Fruit fly (Drosophila melanogaster) whole organism, wandering third instar larva: ENCODE results near the gene ckd.
A peak's percentile ranks its signal among the peaks of the same experiment; 100 is the strongest.

Source experiments
- Abd-B ChIP-seq: fragments of >200 bp; optimal IDR thresholded peaks from 2 replicates; lab custom pipeline; 2017; ENCODE audit warnings: missing biosample characterization, missing genetic modification characterization
- CG32264 ChIP-seq: fragments of 200-800 bp; sonication (Bioruptor generic); optimal IDR thresholded peaks from 2 replicates; lab custom pipeline; 2016; ENCODE audit warnings: missing biosample characterization, missing genetic modification characterization
- CG9705 ChIP-seq: fragments of 200-800 bp; sonication (Bioruptor generic); optimal IDR thresholded peaks from 2 replicates; lab custom pipeline; 2018; ENCODE audit warnings: missing biosample characterization, mild to moderate bottlenecking, missing genetic modification characterization
- CrebA ChIP-seq: fragments of 200-800 bp; sonication (Bioruptor generic); optimal IDR thresholded peaks from 2 replicates; lab custom pipeline; 2016; ENCODE audit warnings: missing biosample characterization, mild to moderate bottlenecking, missing genetic modification characterization, borderline replicate concordance
- Dfd ChIP-seq: fragments of >200 bp; optimal IDR thresholded peaks from 2 replicates; lab custom pipeline; 2017; ENCODE audit warnings: missing biosample characterization, missing genetic modification characterization
- Dif ChIP-seq: fragments of 200-275, 200-300 bp; sonication (Bioruptor generic); optimal IDR thresholded peaks from 2 replicates; lab custom pipeline; 2018; ENCODE audit warnings: missing biosample characterization, missing genetic modification characterization; ENCODE audit not compliant: partially characterized antibody
- GATAd ChIP-seq: sonication (Bioruptor generic); optimal IDR thresholded peaks from 2 replicates; lab custom pipeline; 2016; ENCODE audit warnings: missing biosample characterization, missing genetic modification characterization
- HLH106 ChIP-seq: fragments of 200-800 bp; optimal IDR thresholded peaks from 3 replicates; lab custom pipeline; 2019; ENCODE audit warnings: missing biosample characterization, mild to moderate bottlenecking, missing genetic modification characterization, moderate library complexity
- Hnf4 ChIP-seq: fragments of 200-800 bp; sonication (Bioruptor generic); optimal IDR thresholded peaks from 2 replicates; lab custom pipeline; 2016; ENCODE audit warnings: missing biosample characterization, mild to moderate bottlenecking, missing genetic modification characterization
- Hr78 ChIP-seq: fragments of >200 bp; optimal IDR thresholded peaks from 2 replicates; lab custom pipeline; 2017; ENCODE audit warnings: missing biosample characterization, missing genetic modification characterization
- Hr83 ChIP-seq: fragments of 200-300 bp; sonication (Bioruptor generic); optimal IDR thresholded peaks from 2 replicates; lab custom pipeline; 2016; ENCODE audit warnings: missing biosample characterization, mild to moderate bottlenecking, missing genetic modification characterization, moderate library complexity; ENCODE audit not compliant: poor library complexity, severe bottlenecking
- Jra ChIP-seq: sonication (Bioruptor generic); optimal IDR thresholded peaks from 2 replicates; lab custom pipeline; 2016; ENCODE audit warnings: missing biosample characterization, missing genetic modification characterization
- Mio ChIP-seq: sonication (Bioruptor generic); optimal IDR thresholded peaks from 2 replicates; lab custom pipeline; 2016; ENCODE audit warnings: missing biosample characterization, missing genetic modification characterization
- Myc ChIP-seq: fragments of >200 bp; optimal IDR thresholded peaks from 2 replicates; lab custom pipeline; 2017
- N ChIP-seq: fragments of >200 bp; optimal IDR thresholded peaks from 2 replicates; lab custom pipeline; 2018; ENCODE audit warnings: missing biosample characterization, missing external identifiers, missing genetic modification characterization
- OdsH ChIP-seq: fragments of 200-800 bp; sonication (Bioruptor generic); optimal IDR thresholded peaks from 2 replicates; lab custom pipeline; 2016; ENCODE audit warnings: missing biosample characterization, mild to moderate bottlenecking, missing genetic modification characterization
- Rel ChIP-seq, 2 experiments: fragments of 200-800 bp; sonication (Bioruptor generic) in 1 of 2; optimal IDR thresholded peaks; 2 replicates in 1 of 2; 3 replicates in 1 of 2; lab custom pipeline; 2016 to 2019; ENCODE audit warnings: mild to moderate bottlenecking in 2 of 2, missing biosample characterization in 2 of 2, missing genetic modification characterization in 2 of 2, moderate library complexity in 1 of 2
- Sp1 ChIP-seq: fragments of 200-800 bp; sonication (Bioruptor generic); optimal IDR thresholded peaks from 3 replicates; lab custom pipeline; 2019; ENCODE audit warnings: missing biosample characterization, mild to moderate bottlenecking, missing genetic modification characterization, moderate library complexity
- Vsx2 ChIP-seq: fragments of 200-300, 225-300 bp; sonication (Bioruptor generic); optimal IDR thresholded peaks from 2 replicates; lab custom pipeline; 2018; ENCODE audit warnings: missing biosample characterization, missing genetic modification characterization; ENCODE audit not compliant: partially characterized antibody
- br ChIP-seq: fragments of 200-800 bp; sonication (Bioruptor generic); optimal IDR thresholded peaks from 2 replicates; lab custom pipeline; 2016; ENCODE audit warnings: missing biosample characterization, missing genetic modification characterization
- brk ChIP-seq: fragments of 200-800 bp; sonication (Bioruptor generic); optimal IDR thresholded peaks from 2 replicates; lab custom pipeline; 2016; ENCODE audit warnings: missing biosample characterization, mild to moderate bottlenecking, missing genetic modification characterization
- dl ChIP-seq, 2 experiments: fragments of 175-275, 200-275 bp in 1 of 2; fragments of 200-275 bp in 1 of 2; sonication (Bioruptor generic); optimal IDR thresholded peaks; lab custom pipeline; 2018; ENCODE audit warnings: mild to moderate bottlenecking in 2 of 2, missing biosample characterization in 2 of 2, missing genetic modification characterization in 2 of 2, moderate library complexity in 2 of 2; ENCODE audit not compliant: partially characterized antibody in 2 of 2, insufficient read depth in 1 of 2
- dmrt93B ChIP-seq: fragments of 200-800 bp; sonication (Bioruptor generic); optimal IDR thresholded peaks from 2 replicates; lab custom pipeline; 2018; ENCODE audit warnings: missing biosample characterization, mild to moderate bottlenecking, missing genetic modification characterization
- dsf ChIP-seq: sonication (Bioruptor generic); optimal IDR thresholded peaks from 2 replicates; lab custom pipeline; 2016; ENCODE audit warnings: missing biosample characterization, missing genetic modification characterization, borderline replicate concordance
- ey ChIP-seq: fragments of 200-800 bp; sonication (Bioruptor generic); optimal IDR thresholded peaks from 2 replicates; lab custom pipeline; 2016; ENCODE audit warnings: missing biosample characterization, missing genetic modification characterization
- foxo ChIP-seq, 2 experiments: fragments of 200-800 bp; sonication (Bioruptor generic); optimal IDR thresholded peaks; 2 replicates in 1 of 2; 3 replicates in 1 of 2; lab custom pipeline; 2016 to 2017; ENCODE audit warnings: missing biosample characterization in 2 of 2, missing genetic modification characterization in 2 of 2
- fru ChIP-seq: fragments of 200-800 bp; sonication (Bioruptor generic); optimal IDR thresholded peaks from 3 replicates; lab custom pipeline; 2016; ENCODE audit warnings: missing biosample characterization, mild to moderate bottlenecking, missing genetic modification characterization
- h ChIP-seq: fragments of 200-800 bp; sonication (Bioruptor generic); optimal IDR thresholded peaks from 3 replicates; lab custom pipeline; 2016; ENCODE audit warnings: missing biosample characterization, mild to moderate bottlenecking, missing genetic modification characterization
- jim ChIP-seq: fragments of 175-275, 200-325 bp; sonication (Bioruptor generic); optimal IDR thresholded peaks from 2 replicates; lab custom pipeline; 2016; ENCODE audit warnings: missing biosample characterization, mild to moderate bottlenecking, missing genetic modification characterization
- lola ChIP-seq: fragments of >200 bp; optimal IDR thresholded peaks from 2 replicates; lab custom pipeline; 2017; ENCODE audit warnings: missing biosample characterization, missing genetic modification characterization
- pan ChIP-seq: fragments of >200 bp; optimal IDR thresholded peaks from 2 replicates; lab custom pipeline; 2017
- psq ChIP-seq: fragments of 200-800 bp; sonication (Bioruptor generic); optimal IDR thresholded peaks from 3 replicates; lab custom pipeline; 2017; ENCODE audit warnings: missing biosample characterization, mild to moderate bottlenecking, missing genetic modification characterization, moderate library complexity
- rgr ChIP-seq: fragments of 200-800 bp; sonication (Bioruptor generic); optimal IDR thresholded peaks from 3 replicates; lab custom pipeline; 2016; ENCODE audit warnings: missing biosample characterization, mild to moderate bottlenecking, missing genetic modification characterization
- sage ChIP-seq: fragments of 200-800 bp; sonication (Bioruptor generic); optimal IDR thresholded peaks from 2 replicates; lab custom pipeline; 2016; ENCODE audit warnings: missing biosample characterization, mild to moderate bottlenecking, missing genetic modification characterization
- sv ChIP-seq: fragments of 200-800 bp; sonication (Bioruptor generic); optimal IDR thresholded peaks from 3 replicates; lab custom pipeline; 2016; ENCODE audit warnings: missing biosample characterization, missing genetic modification characterization
- tai ChIP-seq: sonication (Bioruptor generic); optimal IDR thresholded peaks from 2 replicates; lab custom pipeline; 2016; ENCODE audit warnings: missing biosample characterization, missing genetic modification characterization
- usp ChIP-seq: fragments of >200 bp; optimal IDR thresholded peaks from 2 replicates; lab custom pipeline; 2017; ENCODE audit warnings: missing biosample characterization, missing genetic modification characterization
- woc ChIP-seq: sonication (Bioruptor generic); optimal IDR thresholded peaks from 2 replicates; lab custom pipeline; 2016; ENCODE audit warnings: missing biosample characterization, mild to moderate bottlenecking, missing genetic modification characterization

ckd gene

dm6 chr3L:3249997-3250774 lies 7.5 kb upstream of the ckd start:
- no peak for TF ChIP-seq br (GFP tag; lab: Kevin White, UChicago)
- no peak for TF ChIP-seq dl (GFP tag; optimal IDR thresholded peaks at IDR 0.05; lab: Kevin White, UChicago; ENCODE audit: insufficient read depth in 1 of 2, partially characterized antibody in 2 of 2)
- TF ChIP-seq rgr (GFP tag; lab: Kevin White, UChicago): peak; percentile 27
- no peak for TF ChIP-seq CG32264
- TF ChIP-seq usp (GFP tag; lab: Kevin White, UChicago): no peak
- no peak for TF ChIP-seq Jra
- peak; percentile 53 for TF ChIP-seq tai
- TF ChIP-seq psq (GFP tag; lab: Kevin White, UChicago): peak; percentile 19
- TF ChIP-seq sv: peak; percentile 97
- TF ChIP-seq Abd-B: no peak
- TF ChIP-seq Hr78 (GFP tag; lab: Kevin White, UChicago): no peak
- TF ChIP-seq Hr83 (GFP tag; lab: Kevin White, UChicago): peak; percentile 79
- no peak for TF ChIP-seq h
- TF ChIP-seq foxo (GFP tag; optimal IDR thresholded peaks at IDR 0.05; lab: Kevin White, UChicago): peak in 1 of 2 experiments; percentile 57
- peak; percentile 49 for TF ChIP-seq OdsH (GFP tag; lab: Kevin White, UChicago)
- TF ChIP-seq CrebA (GFP tag; lab: Kevin White, UChicago): no peak
- TF ChIP-seq Hnf4: peak; percentile 46
- peak; percentile 27 for TF ChIP-seq HLH106
- TF ChIP-seq woc (GFP tag; lab: Kevin White, UChicago): no peak
- peak; percentile 36 for TF ChIP-seq brk (GFP tag; lab: Kevin White, UChicago)
- TF ChIP-seq sage (GFP tag; lab: Kevin White, UChicago): no peak
- no peak for TF ChIP-seq GATAd (GFP tag; lab: Kevin White, UChicago)
- TF ChIP-seq Dif: peak; percentile 15
- TF ChIP-seq dmrt93B: peak; percentile 2

dm6 chr3L:3250922-3251658 lies 6.6 kb upstream of the ckd start:
- TF ChIP-seq lola (GFP tag; lab: Kevin White, UChicago) (no peak), sage (GFP tag; lab: Kevin White, UChicago) (peak; percentile 55), Rel (GFP tag; optimal IDR thresholded peaks at IDR 0.05; lab: Kevin White, UChicago) (peak; percentile 77), Rel (tag; optimal IDR thresholded peaks at IDR 0.05; lab: Kevin White, UChicago) (peak; percentile 89), brk (GFP tag; lab: Kevin White, UChicago) (peak; percentile 51), foxo (GFP tag; optimal IDR thresholded peaks at IDR 0.05; lab: Kevin White, UChicago) (peak in 1 of 2 experiments; percentile 26), Hr83 (GFP tag; lab: Kevin White, UChicago) (peak; percentile 73), rgr (GFP tag; lab: Kevin White, UChicago) (peak; percentile 24), dsf (GFP tag; lab: Kevin White, UChicago) (peak; percentile 30), CG32264 (no peak), Dfd (no peak), usp (GFP tag; lab: Kevin White, UChicago) (no peak), Dif (no peak), Abd-B (no peak), psq (GFP tag; lab: Kevin White, UChicago) (no peak), fru (GFP tag; lab: Kevin White, UChicago) (no peak), GATAd (GFP tag; lab: Kevin White, UChicago) (no peak), Sp1 (GFP tag; lab: Kevin White, UChicago) (peak; percentile 53), h (peak; percentile 5), Jra (no peak), sv (no peak), pan (no peak), CG9705 (GFP tag; lab: Kevin White, UChicago) (no peak), jim (GFP tag; lab: Kevin White, UChicago) (peak; percentile 36), ey (GFP tag; lab: Kevin White, UChicago) (peak; percentile 4), Myc (lab: Kevin White, UChicago) (no peak), CrebA (GFP tag; lab: Kevin White, UChicago) (peak; percentile 68), N (GFP tag; lab: Kevin White, UChicago) (no peak), HLH106 (peak; percentile 6), Mio (GFP tag; lab: Kevin White, UChicago) (no peak), br (GFP tag; lab: Kevin White, UChicago) (peak; percentile 42), dmrt93B (peak; percentile 6), Hnf4 (peak; percentile 54), tai (peak; percentile 36), woc (GFP tag; lab: Kevin White, UChicago) (peak; percentile 37), Vsx2 (GFP tag; lab: Kevin White, UChicago) (no peak), Hr78 (GFP tag; lab: Kevin White, UChicago) (no peak), dl (GFP tag; optimal IDR thresholded peaks at IDR 0.05; lab: Kevin White, UChicago; ENCODE audit: insufficient read depth in 1 of 2, partially characterized antibody in 2 of 2) (no peak), OdsH (GFP tag; lab: Kevin White, UChicago) (peak; percentile 37)
